Fruit fly (Drosophila melanogaster) S2 (cell line): ENCODE data around the gene CG18754.

Experiments used
- CG8478 ChIP-seq: fragments of >200 bp; optimal IDR thresholded peaks from 2 replicates; lab custom pipeline; 2018
- CTCF ChIP-seq, 2 experiments: fragments of >200 bp; optimal IDR thresholded peaks; 2 replicates each; lab custom pipeline; 2018

DNA sequence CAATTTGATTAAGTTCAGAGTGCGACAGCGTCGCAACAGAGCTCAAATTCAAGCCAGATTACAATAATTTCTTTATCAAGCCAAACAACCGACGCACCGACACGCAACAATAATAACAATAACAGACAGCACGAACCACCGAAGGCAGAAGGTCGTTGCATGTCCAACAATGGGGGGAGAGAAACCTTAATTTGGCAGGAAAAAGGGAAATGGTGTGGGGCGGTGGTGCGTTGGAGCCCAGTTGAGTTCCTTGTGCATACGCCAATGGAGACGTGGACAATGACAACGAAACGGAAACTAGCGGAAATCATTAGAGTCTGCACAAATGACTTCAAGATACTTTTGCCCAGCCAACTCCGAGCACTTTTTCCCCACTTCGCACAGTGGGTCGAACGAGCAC, 44.3 kb upstream of the CG18754 start:
- no peak for TF ChIP-seq CG8478 (lab: Kevin White, UChicago)
- TF ChIP-seq CTCF (optimal IDR thresholded peaks at IDR 0.05; lab: Kevin White, UChicago): no peak
